Worm (Caenorhabditis elegans) whole organism, late embryonic: ENCODE data around the gene clec-238.
"Not testable (repeated sequence)": the region's sequence is repeated elsewhere in the genome, so short reads cannot be mapped to it uniquely, and the experiment has no call there.

Source experiments
- C38D4.7 ChIP-seq: fragments of 200-800 bp; sonication (Bioruptor generic); optimal IDR thresholded peaks from 2 replicates; lab custom pipeline; 2018; ENCODE audit warnings: mild to moderate bottlenecking, missing genetic modification characterization, moderate library complexity, missing compliant biosample characterization
- T23F11.4 ChIP-seq: fragments of 200-800 bp; sonication (Bioruptor generic); optimal IDR thresholded peaks from 2 replicates; lab custom pipeline; 2018; ENCODE audit warnings: mild to moderate bottlenecking, missing genetic modification characterization, missing compliant biosample characterization
- Y22D7AL.16 ChIP-seq: sonication (generic microtip); optimal IDR thresholded peaks from 2 replicates; lab custom pipeline; 2016; ENCODE audit warnings: missing genetic modification characterization, missing compliant biosample characterization
- ama-1 ChIP-seq: fragments of 150-350 bp; optimal IDR thresholded peaks from 2 replicates; lab custom pipeline; 2014
- ceh-14 ChIP-seq: sonication (generic microtip); optimal IDR thresholded peaks from 2 replicates; lab custom pipeline; 2016; ENCODE audit warnings: missing genotype, missing genetic modification characterization, missing compliant biosample characterization
- ceh-2 ChIP-seq: sonication (generic microtip); optimal IDR thresholded peaks from 2 replicates; lab custom pipeline; 2016; ENCODE audit warnings: missing genotype, missing genetic modification characterization, missing compliant biosample characterization
- ceh-22 ChIP-seq: sonication (generic microtip); optimal IDR thresholded peaks from 2 replicates; lab custom pipeline; 2017; ENCODE audit warnings: missing biosample characterization, missing genetic modification characterization
- ceh-34 ChIP-seq: sonication (generic microtip); optimal IDR thresholded peaks from 2 replicates; lab custom pipeline; 2016; ENCODE audit warnings: mild to moderate bottlenecking, missing genetic modification characterization, missing compliant biosample characterization
- ceh-45 ChIP-seq: fragments of 200-800 bp; sonication (Bioruptor generic); IDR thresholded peaks from 2 replicates; pipeline ENCODE4 v1.3.6; 2022; ENCODE audit warnings: missing genetic modification reagents, missing genetic modification characterization, missing compliant biosample characterization
- ceh-48 ChIP-seq: sonication (generic microtip); optimal IDR thresholded peaks from 2 replicates; lab custom pipeline; 2016; ENCODE audit warnings: missing genetic modification characterization, inconsistent platforms, missing compliant biosample characterization
- dve-1 ChIP-seq: sonication (generic microtip); optimal IDR thresholded peaks from 2 replicates; lab custom pipeline; 2017; ENCODE audit warnings: antibody characterized with exemption, mild to moderate bottlenecking, missing genetic modification characterization, missing compliant biosample characterization
- eyg-1 ChIP-seq: sonication (generic microtip); optimal IDR thresholded peaks from 2 replicates; lab custom pipeline; 2016; ENCODE audit warnings: missing genotype, missing genetic modification characterization, missing compliant biosample characterization
- fkh-6 ChIP-seq: sonication (generic microtip); optimal IDR thresholded peaks from 2 replicates; lab custom pipeline; 2016; ENCODE audit warnings: missing genetic modification characterization, missing compliant biosample characterization
- gmeb-2 ChIP-seq: sonication (generic microtip); optimal IDR thresholded peaks from 2 replicates; lab custom pipeline; 2016; ENCODE audit warnings: missing genetic modification characterization, inconsistent platforms, missing compliant biosample characterization
- hlh-13 ChIP-seq: fragments of 200-800 bp; sonication (Bioruptor generic); optimal IDR thresholded peaks from 2 replicates; lab custom pipeline; 2018; ENCODE audit warnings: mild to moderate bottlenecking, missing genetic modification characterization, missing compliant biosample characterization
- hlh-8 ChIP-seq: sonication (generic microtip); optimal IDR thresholded peaks from 2 replicates; lab custom pipeline; 2016; ENCODE audit warnings: missing genotype, missing genetic modification characterization, missing compliant biosample characterization
- lim-6 ChIP-seq: sonication (generic microtip); optimal IDR thresholded peaks from 2 replicates; lab custom pipeline; 2016; ENCODE audit warnings: missing genetic modification characterization, missing compliant biosample characterization
- mec-3 ChIP-seq: sonication (generic microtip); optimal IDR thresholded peaks from 2 replicates; lab custom pipeline; 2016; ENCODE audit warnings: borderline replicate concordance, missing genetic modification characterization, missing compliant biosample characterization
- nfya-1 ChIP-seq: sonication (generic microtip); optimal IDR thresholded peaks from 2 replicates; lab custom pipeline; 2017; ENCODE audit warnings: missing genetic modification characterization, mild to moderate bottlenecking, missing compliant biosample characterization, antibody characterized with exemption, moderate library complexity
- nhr-11 ChIP-seq: fragments of 150-350 bp; optimal IDR thresholded peaks from 2 replicates; lab custom pipeline; 2014; ENCODE audit warnings: missing biosample characterization, missing genetic modification characterization
- npax-4 ChIP-seq: sonication (generic microtip); optimal IDR thresholded peaks from 2 replicates; lab custom pipeline; 2016; ENCODE audit warnings: missing genetic modification characterization, missing compliant biosample characterization
- pat-9 ChIP-seq: fragments of 200-800 bp; sonication (Bioruptor generic); optimal IDR thresholded peaks from 2 replicates; lab custom pipeline; 2018; ENCODE audit warnings: mild to moderate bottlenecking, missing genetic modification characterization, moderate library complexity, missing compliant biosample characterization
- pax-1 ChIP-seq: fragments of 150-350 bp; optimal IDR thresholded peaks from 2 replicates; lab custom pipeline; 2014; ENCODE audit warnings: missing biosample characterization, missing genetic modification characterization
- pha-2 ChIP-seq: sonication (generic microtip); optimal IDR thresholded peaks from 2 replicates; lab custom pipeline; 2017; ENCODE audit warnings: mild to moderate bottlenecking, missing genetic modification characterization, missing compliant biosample characterization
- pqm-1 ChIP-seq: sonication (generic microtip); optimal IDR thresholded peaks from 2 replicates; lab custom pipeline; 2016; ENCODE audit warnings: missing genetic modification characterization, missing compliant biosample characterization
- tbx-7 ChIP-seq: sonication (generic microtip); optimal IDR thresholded peaks from 2 replicates; lab custom pipeline; 2016; ENCODE audit warnings: missing genotype, missing genetic modification characterization, missing compliant biosample characterization
- unc-3 ChIP-seq, 2 experiments: fragments of 200-800 bp in 1 of 2; sonication (Bioruptor generic) in 1 of 2; sonication (generic microtip) in 1 of 2; conservative IDR thresholded peaks in 1 of 2; optimal IDR thresholded peaks in 1 of 2; 2 replicates each; pipeline versions ENCODE4 v1.3.6 to Lab custom; 2016 to 2022; ENCODE audit warnings: missing compliant biosample characterization in 2 of 2, missing genetic modification characterization in 2 of 2, missing genetic modification reagents in 1 of 2
- unc-55 ChIP-seq: sonication (generic microtip); optimal IDR thresholded peaks from 2 replicates; lab custom pipeline; 2017; ENCODE audit warnings: missing biosample characterization, missing genetic modification reagents, missing genetic modification characterization
- ztf-16 ChIP-seq: sonication (generic microtip); optimal IDR thresholded peaks from 2 replicates; lab custom pipeline; 2017; ENCODE audit warnings: missing genetic modification characterization, missing compliant biosample characterization

clec-238 gene

ce11 chrV:16919675-16920074 is 31.9 kb upstream of the clec-238 start:
- no peak for TF ChIP-seq ceh-48 (tag; lab: Kevin White, UChicago)
- no peak for TF ChIP-seq unc-3 (GFP tag; conservative IDR thresholded peaks at IDR 0.05; lab: Robert Waterston, UW)
- TF ChIP-seq unc-3 (tag; optimal IDR thresholded peaks at IDR 0.05; lab: Kevin White, UChicago), result no peak
- no peak for TF ChIP-seq tbx-7 (tag; lab: Kevin White, UChicago)
- no peak for TF ChIP-seq fkh-6 (tag; lab: Kevin White, UChicago)
- TF ChIP-seq pax-1 (tag; lab: Kevin White, UChicago), result no peak
- no peak for TF ChIP-seq npax-4 (tag; lab: Kevin White, UChicago)
- no peak for TF ChIP-seq unc-55 (GFP tag; lab: Kevin White, UChicago)
- TF ChIP-seq hlh-13 (GFP tag; lab: Kevin White, UChicago), result no peak
- TF ChIP-seq nfya-1 (tag; lab: Kevin White, UChicago), result no peak
- no peak for TF ChIP-seq ceh-22 (tag; lab: Kevin White, UChicago)
- TF ChIP-seq pat-9 (tag; lab: Kevin White, UChicago), result no peak
- TF ChIP-seq T23F11.4, result no peak

- no peak for TF ChIP-seq pqm-1 (tag; lab: Kevin White, UChicago)
Observed at ce11 chrV:16921952-16922351, 29.7 kb upstream of the clec-238 start, which contains the start of gene Y102A5C.4. Gene Y102A5C.4, plus strand, starts transcription at chrV:16922252.

- TF ChIP-seq ceh-14, result no peak
- no peak for TF ChIP-seq C38D4.7 (GFP tag; lab: Kevin White, UChicago)
- no peak for TF ChIP-seq nhr-11 (tag; lab: Kevin White, UChicago)
- TF ChIP-seq eyg-1 (tag; lab: Kevin White, UChicago), result no peak
- no peak for TF ChIP-seq ama-1 (lab: Kevin White, UChicago)
- TF ChIP-seq hlh-8 (tag; lab: Kevin White, UChicago), result no peak
- TF ChIP-seq pha-2 (tag; lab: Kevin White, UChicago), result no peak
- TF ChIP-seq ceh-45 (GFP tag; lab: Robert Waterston, UW), result no peak
- no peak for TF ChIP-seq ceh-34
- TF ChIP-seq lim-6 (tag; lab: Kevin White, UChicago), result no peak
- no peak for TF ChIP-seq mec-3 (tag; lab: Kevin White, UChicago)
Observed at ce11 chrV:16927345-16927744, 24.3 kb upstream of the clec-238 start, which contains the start of gene Y102A5C.36. Gene Y102A5C.36, minus strand, starts transcription at chrV:16927445.

- not testable (repeated sequence) for TF ChIP-seq ceh-14; gmeb-2 (tag; lab: Kevin White, UChicago); pqm-1 (tag; lab: Kevin White, UChicago)
Observed at ce11 chrV:16938731-16939130, 12.9 kb upstream of the clec-238 start, which contains the start of gene fbxa-148. Gene fbxa-148, plus strand, starts transcription at chrV:16939031.

- TF ChIP-seq ztf-16 (tag; lab: Kevin White, UChicago); unc-3 (GFP tag; conservative IDR thresholded peaks at IDR 0.05; lab: Robert Waterston, UW); unc-3 (tag; optimal IDR thresholded peaks at IDR 0.05; lab: Kevin White, UChicago); Y22D7AL.16 (tag; lab: Kevin White, UChicago): not testable (repeated sequence)
Observed at ce11 chrV:16948011-16948410, 3.6 kb upstream of the clec-238 start, which contains the start of gene fbxa-112. Gene fbxa-112, minus strand, starts transcription at chrV:16948111.

ce11 chrV:16949609-16950008 is 2.0 kb upstream of the clec-238 start, which contains the start of gene fbxa-111:
Gene fbxa-111, minus strand, starts transcription at chrV:16949709.
- not testable (repeated sequence) for TF ChIP-seq dve-1, tbx-7, ceh-2 (tag; lab: Kevin White, UChicago)
